Worm (Caenorhabditis elegans): Measurements from ENCODE around the gene ZC21.8.

DNA sequence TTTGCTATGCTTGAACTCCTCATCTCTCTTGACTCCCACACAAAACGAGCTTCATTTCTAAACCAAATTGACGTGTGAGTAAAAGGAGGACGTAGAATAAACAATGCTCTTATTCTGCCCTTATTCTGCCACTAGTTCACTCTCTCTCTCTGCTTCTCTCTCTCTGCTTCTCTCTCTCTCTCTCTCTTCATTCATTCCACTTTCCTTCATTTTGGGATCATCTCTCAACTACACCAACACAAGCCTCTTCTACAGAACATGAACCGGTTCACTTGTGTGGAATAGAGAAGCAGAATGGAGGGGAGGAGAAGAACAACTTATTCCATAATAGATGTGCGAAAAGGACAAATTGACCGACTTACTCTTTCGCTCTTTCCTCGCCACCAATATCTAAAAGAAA is 16.4 kb downstream of the ZC21.8 start:
- TF ChIP-seq med-1 (GFP tag; optimal IDR thresholded peaks at IDR 0.05; ENCODE audit: insufficient read depth) (no peak), cog-1 (tag; optimal IDR thresholded peaks at IDR 0.05) (no peak), flt-1 (GFP tag; IDR thresholded peaks at IDR 0.05) (no peak)

Data from whole organism, midembryonic.